Fruit fly (Drosophila melanogaster) whole organism, prepupa: ENCODE measurements around the gene CG8500.

ENCODE experiments used
- CG10631 ChIP-seq: fragments of 200-800 bp; sonication (Bioruptor generic); optimal IDR thresholded peaks from 2 replicates; lab custom pipeline; 2016; ENCODE audit warnings: missing biosample characterization, missing genetic modification characterization
- CG11762 ChIP-seq: fragments of 200-800 bp; sonication (Bioruptor generic); optimal IDR thresholded peaks from 3 replicates; lab custom pipeline; 2016; ENCODE audit warnings: missing biosample characterization, missing genetic modification characterization; ENCODE audit not compliant: insufficient read depth
- CG16779 ChIP-seq: fragments of 200-800 bp; sonication (Bioruptor generic); optimal IDR thresholded peaks from 3 replicates; lab custom pipeline; 2017; ENCODE audit warnings: missing biosample characterization, mild to moderate bottlenecking, missing genetic modification characterization
- CG31627 ChIP-seq: fragments of 200-800 bp; sonication (Bioruptor generic); optimal IDR thresholded peaks from 3 replicates; lab custom pipeline; 2016; ENCODE audit warnings: missing biosample characterization, missing genetic modification characterization
- CG6276 ChIP-seq: fragments of 200-800 bp; sonication (Bioruptor generic); optimal IDR thresholded peaks from 2 replicates; lab custom pipeline; 2017; ENCODE audit warnings: missing biosample characterization, mild to moderate bottlenecking, missing genetic modification characterization
- CG6792 ChIP-seq: fragments of 200-800 bp; sonication (Bioruptor generic); optimal IDR thresholded peaks from 3 replicates; lab custom pipeline; 2016; ENCODE audit warnings: missing biosample characterization, missing genetic modification characterization
- CG8319 ChIP-seq: fragments of 200-800 bp; sonication (Bioruptor generic); optimal IDR thresholded peaks from 3 replicates; lab custom pipeline; 2016; ENCODE audit warnings: missing biosample characterization, missing genetic modification characterization
- Ets21C ChIP-seq: fragments of 200-800 bp; sonication (Bioruptor generic); optimal IDR thresholded peaks from 3 replicates; lab custom pipeline; 2016; ENCODE audit warnings: missing biosample characterization, missing genetic modification characterization
- Hr4 ChIP-seq: fragments of 200-800 bp; sonication (Bioruptor generic); optimal IDR thresholded peaks from 3 replicates; lab custom pipeline; 2016; ENCODE audit warnings: missing biosample characterization, missing genetic modification characterization
- Sox14 ChIP-seq: fragments of 200-800 bp; sonication (Bioruptor generic); optimal IDR thresholded peaks from 3 replicates; lab custom pipeline; 2016; ENCODE audit warnings: missing biosample characterization, missing genetic modification characterization
- acj6 ChIP-seq: fragments of 200-800 bp; sonication (Bioruptor generic); optimal IDR thresholded peaks from 3 replicates; lab custom pipeline; 2016; ENCODE audit warnings: missing biosample characterization, missing genetic modification characterization
- dac ChIP-seq: fragments of 200-800 bp; sonication (Bioruptor generic); optimal IDR thresholded peaks from 2 replicates; lab custom pipeline; 2017; ENCODE audit warnings: missing biosample characterization, mild to moderate bottlenecking, missing genetic modification characterization
- pdm3 ChIP-seq: fragments of 200-800 bp; sonication (Bioruptor generic); optimal IDR thresholded peaks from 3 replicates; lab custom pipeline; 2016; ENCODE audit warnings: missing biosample characterization, missing genetic modification characterization

- no peak for TF ChIP-seq pdm3
- TF ChIP-seq CG31627 (GFP tag; lab: Kevin White, UChicago), result no peak
- no peak for TF ChIP-seq CG16779
- TF ChIP-seq CG10631 (GFP tag; lab: Kevin White, UChicago), result no peak
- TF ChIP-seq CG8319 (GFP tag; lab: Kevin White, UChicago), result no peak
- TF ChIP-seq dac, result no peak
- no peak for TF ChIP-seq Hr4 (GFP tag; lab: Kevin White, UChicago)
- TF ChIP-seq Sox14 (GFP tag; lab: Kevin White, UChicago), result no peak
- TF ChIP-seq Ets21C, result no peak
- no peak for TF ChIP-seq acj6
- TF ChIP-seq CG11762 (GFP tag; lab: Kevin White, UChicago), result no peak
- TF ChIP-seq CG6792 (GFP tag; lab: Kevin White, UChicago), result no peak
- TF ChIP-seq CG6276 (GFP tag; lab: Kevin White, UChicago), result no peak
Observed at dm6 chr3R:9739793-9740192, 44.7 kb upstream of the CG8500 start, which contains the start of gene side-VII.
